Fruit fly (Drosophila melanogaster): ENCODE measurements around the gene BOD1.

dm6 chr3R:27957967-27958366 is 19.9 kb downstream of the BOD1 start:
- TF ChIP-seq fru (GFP tag; optimal IDR thresholded peaks at IDR 0.05) (no peak), Hr78 (GFP tag; optimal IDR thresholded peaks at IDR 0.05) (no peak), OdsH (GFP tag; optimal IDR thresholded peaks at IDR 0.05) (no peak), Dif (GFP tag; optimal IDR thresholded peaks at IDR 0.05; ENCODE audit: partially characterized antibody) (no peak), usp (GFP tag; optimal IDR thresholded peaks at IDR 0.05) (no peak), h (GFP tag; optimal IDR thresholded peaks at IDR 0.05) (no peak), rgr (GFP tag; optimal IDR thresholded peaks at IDR 0.05) (no peak), CG32264 (GFP tag; optimal IDR thresholded peaks at IDR 0.05) (no peak), HLH106 (tag; optimal IDR thresholded peaks at IDR 0.05) (no peak), Vsx2 (GFP tag; optimal IDR thresholded peaks at IDR 0.05; ENCODE audit: partially characterized antibody) (no peak), Myc (optimal IDR thresholded peaks at IDR 0.05) (no peak)
